Fruit fly (Drosophila melanogaster): ENCODE data around the gene Tie.

The Tie gene

dm6 chr3L:4541573-4542371, 9.8 kb upstream of the Tie start, which contains the start of gene CG11357 (continued):
- peak; percentile 69 for TF ChIP-seq zen2 (GFP tag; IDR thresholded peaks at IDR 0.05; ENCODE audit: partially characterized antibody)
- TF ChIP-seq peb (GFP tag; IDR thresholded peaks at IDR 0.05) = peak; percentile 98
- TF ChIP-seq C15 (GFP tag; IDR thresholded peaks at IDR 0.05) = peak; percentile 97
- TF ChIP-seq cato (GFP tag; optimal IDR thresholded peaks at IDR 0.05; ENCODE audit: borderline replicate concordance) = peak; percentile 92
- peak; percentile 98 for TF ChIP-seq so (GFP tag; IDR thresholded peaks at IDR 0.05)
- peak; percentile 66 for TF ChIP-seq NK7.1 (GFP tag; optimal IDR thresholded peaks at IDR 0.05)
- TF ChIP-seq abd-A (tag; optimal IDR thresholded peaks at IDR 0.05) = peak; percentile 87
- TF ChIP-seq tin (GFP tag; optimal IDR thresholded peaks at IDR 0.05) = peak; percentile 96
- peak; percentile 67 for TF ChIP-seq Myb (GFP tag; optimal IDR thresholded peaks at IDR 0.05)
- peak; percentile 96 for TF ChIP-seq CG3407 (GFP tag; optimal IDR thresholded peaks at IDR 0.05)
- TF ChIP-seq CG5180 (GFP tag; optimal IDR thresholded peaks at IDR 0.05) = peak; percentile 91
- peak; percentile 89 for TF ChIP-seq CG4617 (GFP tag; optimal IDR thresholded peaks at IDR 0.05; ENCODE audit: borderline replicate concordance)
- peak; percentile 98 for TF ChIP-seq CG4730 (GFP tag; IDR thresholded peaks at IDR 0.05)
- peak; percentile 39 for TF ChIP-seq gcm2 (GFP tag; optimal IDR thresholded peaks at IDR 0.05)
- TF ChIP-seq CG11456 (GFP tag; IDR thresholded peaks at IDR 0.05) = peak; percentile 98
- TF ChIP-seq CG17385 (GFP tag; optimal IDR thresholded peaks at IDR 0.05) = peak; percentile 96
- TF ChIP-seq toy (GFP tag; IDR thresholded peaks at IDR 0.05) = peak; percentile 97
- peak; percentile 70 for TF ChIP-seq hb (GFP tag; IDR thresholded peaks at IDR 0.05; ENCODE audit: partially characterized antibody)
- peak; percentile 99 for TF ChIP-seq Fer3 (tag; optimal IDR thresholded peaks at IDR 0.05)
- TF ChIP-seq MBD-R2 (GFP tag; IDR thresholded peaks at IDR 0.05) = peak; percentile 99
- TF ChIP-seq hth (optimal IDR thresholded peaks at IDR 0.05) = no peak
- no peak for TF ChIP-seq pita (GFP tag; optimal IDR thresholded peaks at IDR 0.05)
- TF ChIP-seq CG10274 (GFP tag; optimal IDR thresholded peaks at IDR 0.05) = peak; percentile 86
- TF ChIP-seq CG6175 (GFP tag; IDR thresholded peaks at IDR 0.05) = peak; percentile 98
- TF ChIP-seq Kr (GFP tag; optimal IDR thresholded peaks at IDR 0.05) = no peak
- peak; percentile 97 to 99 for TF ChIP-seq bsh (GFP tag; optimal IDR thresholded peaks at IDR 0.05)
- TF ChIP-seq tll (GFP tag; optimal IDR thresholded peaks at IDR 0.05) = peak in 1 of 2 experiments; percentile 44
- TF ChIP-seq CG1792 (GFP tag; optimal IDR thresholded peaks at IDR 0.05) = peak; percentile 64
- peak; percentile 67 for TF ChIP-seq emc (GFP tag; optimal IDR thresholded peaks at IDR 0.05)
- peak; percentile 98 for TF ChIP-seq ap (GFP tag; IDR thresholded peaks at IDR 0.05)
- TF ChIP-seq zf30C (GFP tag; optimal IDR thresholded peaks at IDR 0.05) = peak; percentile 34
- peak; percentile 97 for TF ChIP-seq otp (GFP tag; IDR thresholded peaks at IDR 0.05)
- no peak for TF ChIP-seq da (GFP tag; optimal IDR thresholded peaks at IDR 0.05)
- TF ChIP-seq CG8281 (tag; optimal IDR thresholded peaks at IDR 0.05) = peak; percentile 94
- TF ChIP-seq esg (GFP tag; conservative IDR thresholded peaks at IDR 0.05) = peak; percentile 98
- peak; percentile 99 for TF ChIP-seq HLH3B (GFP tag; IDR thresholded peaks at IDR 0.05)
- TF ChIP-seq CG1603 (tag; optimal IDR thresholded peaks at IDR 0.05) = peak; percentile 41
- peak; percentile 98 for TF ChIP-seq Spps (tag; optimal IDR thresholded peaks at IDR 0.05)
- TF ChIP-seq Oli (tag; optimal IDR thresholded peaks at IDR 0.05) = peak; percentile 99
- TF ChIP-seq Atf3 (GFP tag; optimal IDR thresholded peaks at IDR 0.05) = peak; percentile 63
- TF ChIP-seq CG17361 (GFP tag; IDR thresholded peaks at IDR 0.05) = peak; percentile 98
- peak; percentile 84 for TF ChIP-seq dan (GFP tag; IDR thresholded peaks at IDR 0.05)
- peak; percentile 50 for TF ChIP-seq pzg (GFP tag; optimal IDR thresholded peaks at IDR 0.05)
- peak; percentile 90 for TF ChIP-seq CG8290 (GFP tag; optimal IDR thresholded peaks at IDR 0.05)
- peak; percentile 59 to 64 for TF ChIP-seq CG8290 (tag; optimal IDR thresholded peaks at IDR 0.05)
- peak; percentile 54 for TF ChIP-seq nerfin-2 (GFP tag; IDR thresholded peaks at IDR 0.05; ENCODE audit: partially characterized antibody)
- TF ChIP-seq salm (tag; optimal IDR thresholded peaks at IDR 0.05) = peak; percentile 99
- peak; percentile 100 for TF ChIP-seq CG15269 (tag; optimal IDR thresholded peaks at IDR 0.05)
- TF ChIP-seq CG7357 (GFP tag; IDR thresholded peaks at IDR 0.05) = peak; percentile 95

Measured in whole organism, embryonic.